Worm (Caenorhabditis elegans): ENCODE results near the gene pgap-1.

ce11 chrV:11223698-11224097 lies 18.0 kb upstream of the pgap-1 start:
- no peak for TF ChIP-seq him-1 (tag; optimal IDR thresholded peaks at IDR 0.05)
- TF ChIP-seq dao-5 (tag; optimal IDR thresholded peaks at IDR 0.05), result no peak

All from whole organism, L4/young adult.